Worm (Caenorhabditis elegans) whole organism, L4 larva: ENCODE results near the gene twk-43.

Source experiments
- F10B5.3 ChIP-seq: sonication (generic microtip); optimal IDR thresholded peaks from 2 replicates; lab custom pipeline; 2016; ENCODE audit warnings: mild to moderate bottlenecking, missing genetic modification characterization, missing compliant biosample characterization
- F26F4.8 ChIP-seq: fragments of 200-800 bp; sonication (Bioruptor generic); conservative IDR thresholded peaks from 2 replicates; pipeline ENCODE4 v1.3.6; 2022; ENCODE audit warnings: missing genetic modification characterization, missing compliant biosample characterization
- R02D3.7 ChIP-seq: fragments of 150-350 bp; sonication (generic microtip); optimal IDR thresholded peaks from 3 replicates; lab custom pipeline; 2014; ENCODE audit warnings: missing biosample characterization, missing genetic modification characterization
- Y5F2A.4 ChIP-seq: fragments of 200-800 bp; sonication (Bioruptor generic); optimal IDR thresholded peaks from 2 replicates; lab custom pipeline; 2018; ENCODE audit warnings: mild to moderate bottlenecking, missing genetic modification characterization, missing compliant biosample characterization
- aha-1 ChIP-seq: fragments of 150-350 bp; peaks from one replicate; lab custom pipeline; 2014; ENCODE audit warnings: missing biosample characterization, missing genetic modification characterization
- ama-1 ChIP-seq: fragments of 150-350 bp; optimal IDR thresholded peaks from 2 replicates; lab custom pipeline; 2014; ENCODE audit warnings: inconsistent platforms, mixed read lengths
- ceh-32 ChIP-seq: sonication (generic microtip); optimal IDR thresholded peaks from 2 replicates; lab custom pipeline; 2016; ENCODE audit warnings: mild to moderate bottlenecking, missing genetic modification characterization, missing compliant biosample characterization; ENCODE audit not compliant: poor library complexity
- ceh-82 ChIP-seq: sonication (generic microtip); optimal IDR thresholded peaks from 2 replicates; lab custom pipeline; 2017; ENCODE audit warnings: missing biosample characterization, missing genetic modification characterization
- ces-1 ChIP-seq: fragments of 150-350 bp; sonication (generic microtip); optimal IDR thresholded peaks from 4 replicates; lab custom pipeline; 2014; ENCODE audit warnings: missing biosample characterization, missing genetic modification reagents, missing genetic modification characterization
- ctbp-1 ChIP-seq: fragments of 200-800 bp; sonication (Bioruptor generic); IDR thresholded peaks from 2 replicates; pipeline ENCODE4 v1.3.6; 2022; ENCODE audit warnings: missing genetic modification reagents, missing genetic modification characterization, missing compliant biosample characterization
- daf-16 ChIP-seq, 3 experiments: sonication (generic microtip); optimal IDR thresholded peaks; 2 replicates each; lab custom pipeline; 2016 to 2017; ENCODE audit warnings: missing genetic modification characterization in 3 of 3, missing genetic modification reagents in 3 of 3, mild to moderate bottlenecking in 2 of 3, missing compliant biosample characterization in 2 of 3, missing biosample characterization in 1 of 3, moderate library complexity in 1 of 3
- daf-8 ChIP-seq: fragments of 200-800 bp; sonication (Bioruptor generic); IDR thresholded peaks from 2 replicates; pipeline ENCODE4 v1.3.6; 2022; ENCODE audit warnings: missing genetic modification characterization, missing compliant biosample characterization
- dmd-8 ChIP-seq: fragments of 200-800 bp; sonication (Bioruptor generic); IDR thresholded peaks from 2 replicates; pipeline ENCODE4 v1.3.6; 2022; ENCODE audit warnings: missing genetic modification characterization, missing compliant biosample characterization
- dpl-1 ChIP-seq: fragments of 150-350 bp; optimal IDR thresholded peaks from 2 replicates; lab custom pipeline; 2014; ENCODE audit warnings: missing biosample characterization, missing genetic modification reagents, missing genetic modification characterization
- dve-1 ChIP-seq: sonication (generic microtip); optimal IDR thresholded peaks from 2 replicates; lab custom pipeline; 2017; ENCODE audit warnings: antibody characterized with exemption, mild to moderate bottlenecking, missing genetic modification characterization, missing compliant biosample characterization; ENCODE audit not compliant: insufficient read depth
- fkh-10 ChIP-seq: fragments of 150-350 bp; optimal IDR thresholded peaks from 2 replicates; lab custom pipeline; 2014; ENCODE audit warnings: missing biosample characterization, missing genetic modification reagents, missing genetic modification characterization
- hif-1 ChIP-seq, 2 experiments: sonication (generic microtip); optimal IDR thresholded peaks; 2 replicates each; lab custom pipeline; 2016 to 2017; ENCODE audit warnings: missing compliant biosample characterization in 2 of 2, missing genetic modification characterization in 2 of 2, missing genetic modification reagents in 2 of 2, missing genotype in 2 of 2, mild to moderate bottlenecking in 1 of 2
- hlh-11 ChIP-seq: fragments of 200-800 bp; sonication (Bioruptor generic); optimal IDR thresholded peaks from 2 replicates; lab custom pipeline; 2018; ENCODE audit warnings: mild to moderate bottlenecking, missing genetic modification characterization, missing compliant biosample characterization
- hlh-30 ChIP-seq: sonication (generic microtip); optimal IDR thresholded peaks from 2 replicates; lab custom pipeline; 2017; ENCODE audit warnings: antibody characterized with exemption, mild to moderate bottlenecking, missing genetic modification characterization, missing compliant biosample characterization; ENCODE audit not compliant: insufficient read depth
- lim-7 ChIP-seq: fragments of 200-800 bp; sonication (Bioruptor generic); IDR thresholded peaks from 2 replicates; pipeline ENCODE4 v1.3.6; 2022; ENCODE audit warnings: missing genetic modification characterization, missing compliant biosample characterization
- lin-13 ChIP-seq: fragments of 150-350 bp; optimal IDR thresholded peaks from 2 replicates; lab custom pipeline; 2014; ENCODE audit warnings: missing biosample characterization, missing genetic modification reagents, missing genetic modification characterization
- lin-29 ChIP-seq: fragments of 200-800 bp; sonication (Bioruptor generic); IDR thresholded peaks from 2 replicates; pipeline ENCODE4 v1.3.6; 2022; ENCODE audit warnings: missing genetic modification reagents, missing genetic modification characterization, missing compliant biosample characterization
- lir-3 ChIP-seq: sonication (generic microtip); optimal IDR thresholded peaks from 2 replicates; lab custom pipeline; 2016; ENCODE audit warnings: mild to moderate bottlenecking, missing genetic modification characterization, missing compliant biosample characterization
- lsy-2 ChIP-seq, 2 experiments: fragments of 150-350 bp in 1 of 2; sonication (generic microtip) in 1 of 2; optimal IDR thresholded peaks; 2 replicates each; lab custom pipeline; 2014 to 2017; ENCODE audit warnings: missing biosample characterization in 2 of 2, missing genetic modification characterization in 2 of 2
- madf-5 ChIP-seq, 2 experiments: fragments of 200-800 bp; sonication (Bioruptor generic); IDR thresholded peaks; 2 replicates each; pipeline ENCODE4 v1.3.6; 2022; ENCODE audit warnings: missing compliant biosample characterization in 2 of 2, missing genetic modification characterization in 2 of 2
- mxl-3 ChIP-seq: fragments of 200-800 bp; sonication (Bioruptor generic); optimal IDR thresholded peaks from 2 replicates; lab custom pipeline; 2018; ENCODE audit warnings: mild to moderate bottlenecking, missing genetic modification characterization, missing compliant biosample characterization
- nhr-10 ChIP-seq: fragments of 150-350 bp; optimal IDR thresholded peaks from 2 replicates; lab custom pipeline; 2014; ENCODE audit warnings: missing biosample characterization, missing genetic modification characterization
- nhr-11 ChIP-seq: fragments of 150-350 bp; optimal IDR thresholded peaks from 2 replicates; lab custom pipeline; 2014; ENCODE audit warnings: missing biosample characterization, missing genetic modification characterization
- nhr-28 ChIP-seq: fragments of 150-350 bp; optimal IDR thresholded peaks from 2 replicates; lab custom pipeline; 2014; ENCODE audit warnings: missing biosample characterization, missing genetic modification characterization
- nhr-41 ChIP-seq: fragments of 200-800 bp; sonication (Bioruptor generic); IDR thresholded peaks from 2 replicates; pipeline ENCODE4 v1.3.6; 2022; ENCODE audit warnings: missing genetic modification reagents, missing genetic modification characterization, missing compliant biosample characterization
- php-3 ChIP-seq: fragments of 200-800 bp; sonication (Bioruptor generic); IDR thresholded peaks from 2 replicates; pipeline ENCODE4 v1.3.6; 2022; ENCODE audit warnings: missing genetic modification reagents, missing genetic modification characterization, missing compliant biosample characterization
- skn-1 ChIP-seq: fragments of 150-350 bp; optimal IDR thresholded peaks from 2 replicates; lab custom pipeline; 2014; ENCODE audit warnings: missing biosample characterization, missing genetic modification characterization
- snpc-4 ChIP-seq: fragments of 150-350 bp; optimal IDR thresholded peaks from 2 replicates; lab custom pipeline; 2014; ENCODE audit warnings: missing biosample characterization, missing genetic modification characterization
- spr-1 ChIP-seq: sonication (generic microtip); optimal IDR thresholded peaks from 2 replicates; lab custom pipeline; 2016; ENCODE audit warnings: mild to moderate bottlenecking, missing genetic modification characterization, missing compliant biosample characterization
- tag-97 ChIP-seq: fragments of 200-800 bp; sonication (Bioruptor generic); IDR thresholded peaks from 2 replicates; pipeline ENCODE4 v1.3.6; 2022; ENCODE audit warnings: missing genetic modification characterization, missing compliant biosample characterization
- tra-1 ChIP-seq: fragments of 200-800 bp; sonication (Bioruptor generic); IDR thresholded peaks from 2 replicates; pipeline ENCODE4 v1.3.6; 2022; ENCODE audit warnings: missing genetic modification reagents, missing genetic modification characterization, missing compliant biosample characterization
- unc-130 ChIP-seq: sonication (generic microtip); optimal IDR thresholded peaks from 2 replicates; lab custom pipeline; 2016; ENCODE audit warnings: missing genetic modification reagents, missing genetic modification characterization, missing compliant biosample characterization
- unc-62 ChIP-seq, 3 experiments: fragments of 150-350 bp in 1 of 3; sonication (generic microtip); optimal IDR thresholded peaks in 2 of 3; peaks in 1 of 3; 1 replicate in 1 of 3; 2 replicates in 2 of 3; lab custom pipeline; 2014 to 2017; ENCODE audit warnings: missing biosample characterization in 3 of 3, missing genetic modification characterization in 3 of 3, missing genetic modification reagents in 3 of 3, missing genotype in 1 of 3
- zip-2 ChIP-seq: fragments of 150-350 bp; optimal IDR thresholded peaks from 2 replicates; lab custom pipeline; 2014; ENCODE audit warnings: missing biosample characterization, missing genetic modification characterization
- ztf-11 ChIP-seq: fragments of 150-350 bp; optimal IDR thresholded peaks from 2 replicates; lab custom pipeline; 2014; ENCODE audit warnings: missing biosample characterization, missing genetic modification characterization

Gene twk-43

DNA sequence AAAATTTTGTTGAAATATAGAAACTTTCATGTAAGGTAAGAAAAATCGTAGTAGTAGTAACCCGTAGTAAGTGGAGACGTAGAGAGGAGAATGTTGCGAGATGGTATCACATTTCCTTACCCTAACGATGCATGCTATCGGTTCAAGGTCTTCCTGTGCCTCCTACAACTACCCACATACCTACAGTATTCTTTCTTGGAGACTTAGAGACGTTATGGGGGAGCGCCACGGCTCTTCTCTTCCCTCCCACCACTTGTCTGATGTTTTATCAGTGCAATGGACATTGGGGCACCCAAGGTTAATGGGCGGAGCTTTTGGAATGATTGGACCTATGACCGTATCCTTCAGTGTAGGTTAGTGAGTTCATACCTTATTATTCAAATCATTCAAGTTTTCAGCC lies 44.9 kb downstream of the twk-43 start (continued):
- TF ChIP-seq hlh-30 (tag; lab: Kevin White, UChicago) (peak; percentile 21), lsy-2 (tag; optimal IDR thresholded peaks at IDR 0.05; lab: Kevin White, UChicago) (peak in 1 of 2 experiments; percentile 11), fkh-10 (no peak), dmd-8 (GFP tag; lab: Robert Waterston, UW) (0 out of 2 replicates have a peak, but pooled peaks have one; percentile 46), lim-7 (no peak; the same call in 1 of the 2 replicates), zip-2 (tag; lab: Kevin White, UChicago) (no peak), nhr-28 (tag; lab: Kevin White, UChicago) (peak; percentile 27), lir-3 (tag; lab: Kevin White, UChicago) (no peak), mxl-3 (GFP tag; lab: Kevin White, UChicago) (peak; percentile 20), php-3 (GFP tag; lab: Robert Waterston, UW) (no peak), spr-1 (tag; lab: Kevin White, UChicago) (no peak), ceh-32 (tag; lab: Kevin White, UChicago) (no peak)

DNA sequence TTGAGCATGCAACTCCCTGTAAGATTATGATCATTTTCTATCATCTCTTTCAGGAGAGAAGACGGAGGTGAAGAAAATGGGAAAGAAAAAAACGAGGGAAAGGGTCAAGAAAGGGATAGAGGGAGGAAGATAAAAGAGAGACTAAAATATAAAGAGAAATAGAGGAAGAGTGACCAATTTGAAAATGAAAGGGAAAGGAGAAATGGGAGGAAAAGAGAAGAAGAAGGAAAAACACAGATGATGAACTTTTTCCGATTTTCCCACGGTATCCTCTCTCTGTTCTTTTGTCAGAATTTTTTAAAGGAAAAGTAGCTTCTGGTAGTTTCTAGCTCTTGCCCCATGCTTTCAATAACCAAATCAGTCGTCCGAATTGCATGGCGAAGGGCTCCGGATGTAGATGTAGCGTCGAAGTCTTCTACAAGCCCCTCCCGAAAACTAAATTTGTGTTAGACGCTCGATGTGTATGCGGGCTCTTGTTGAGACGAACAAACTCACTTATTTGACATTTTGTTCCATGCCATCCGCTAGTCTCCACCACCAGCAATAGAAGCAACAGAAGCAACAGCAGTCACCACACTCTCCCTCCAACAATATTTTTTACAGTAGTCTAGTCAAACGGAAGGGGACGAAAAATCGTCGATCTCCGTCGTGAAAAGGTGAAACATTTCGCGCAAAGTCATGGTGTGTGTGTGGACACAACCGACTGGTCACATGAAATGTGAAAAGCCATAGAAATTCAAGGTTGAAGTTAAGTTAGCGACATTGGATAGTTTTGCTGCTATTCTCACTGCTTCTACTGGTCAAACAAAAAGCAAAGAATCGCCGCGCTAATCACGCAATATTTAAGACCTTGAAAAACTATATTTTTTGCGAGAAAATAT lies 45.5 kb downstream of the twk-43 start, which contains the start of gene somi-1:
Gene somi-1 (minus strand): TSS at position 18 of the 881 bp plus-strand sequence.
- TF ChIP-seq R02D3.7 (tag; lab: Kevin White, UChicago) (no peak), unc-130 (no peak), lin-13 (GFP tag; lab: Kevin White, UChicago) (no peak), lin-29 (GFP tag; lab: Robert Waterston, UW) (no peak), snpc-4 (tag; lab: Kevin White, UChicago) (no peak), dpl-1 (GFP tag; lab: Kevin White, UChicago) (no peak), tra-1 (GFP tag; lab: Robert Waterston, UW) (no peak), aha-1 (tag; lab: Kevin White, UChicago) (peak; percentile 7), nhr-41 (GFP tag; lab: Robert Waterston, UW) (no peak), skn-1 (tag; lab: Kevin White, UChicago) (no peak), F26F4.8 (GFP tag; lab: Robert Waterston, UW) (no peak), tag-97 (GFP tag; lab: Robert Waterston, UW) (no peak), hif-1 (tag; optimal IDR thresholded peaks at IDR 0.05; lab: Kevin White, UChicago) (no peak), ctbp-1 (GFP tag; lab: Robert Waterston, UW) (peak; percentile 33; the same call in 1 of the 2 replicates), daf-16 (GFP tag; optimal IDR thresholded peaks at IDR 0.05; lab: Kevin White, UChicago) (no peak), daf-16 (tag; optimal IDR thresholded peaks at IDR 0.05; lab: Kevin White, UChicago) (no peak), madf-5 (GFP tag; IDR thresholded peaks at IDR 0.05; lab: Robert Waterston, UW) (no peak), ceh-82 (no peak), daf-8 (GFP tag; lab: Robert Waterston, UW) (no peak), nhr-10 (tag; lab: Kevin White, UChicago) (no peak), F10B5.3 (tag; lab: Kevin White, UChicago) (no peak), Y5F2A.4 (GFP tag; lab: Kevin White, UChicago) (no peak), mxl-3 (GFP tag; lab: Kevin White, UChicago) (peak; percentile 0), nhr-11 (no peak), fkh-10 (peak; percentile 57), ces-1 (GFP tag; lab: Kevin White, UChicago) (peak; percentile 83), unc-62 (GFP tag; optimal IDR thresholded peaks at IDR 0.05 in 1 of 2; lab: Kevin White, UChicago) (peak in 1 of 2 experiments; percentile 88), unc-62 (tag; optimal IDR thresholded peaks at IDR 0.05; lab: Kevin White, UChicago) (no peak), ztf-11 (no peak), nhr-28 (tag; lab: Kevin White, UChicago) (peak; percentile 47), dve-1 (tag; lab: Kevin White, UChicago) (no peak), hlh-11 (tag; lab: Kevin White, UChicago) (no peak), ama-1 (no peak), hlh-30 (tag; lab: Kevin White, UChicago) (peak; percentile 59), zip-2 (tag; lab: Kevin White, UChicago) (no peak)
